Fruit fly (Drosophila melanogaster): ENCODE data around the gene Usp5.

dm6 chr3L:3178530-3179096 lies 30.5 kb upstream of the Usp5 start, which contains the start of the genes MnM and Girdin:
- TF ChIP-seq cic (GFP tag; optimal IDR thresholded peaks at IDR 0.05) = no peak
- TF ChIP-seq Crg-1 (GFP tag; optimal IDR thresholded peaks at IDR 0.05) = peak; percentile 54
- no peak for TF ChIP-seq cnc (optimal IDR thresholded peaks at IDR 0.05)
- peak; percentile 58 for TF ChIP-seq Mnt (GFP tag; optimal IDR thresholded peaks at IDR 0.05)
- peak; percentile 73 for TF ChIP-seq CG1620 (GFP tag; optimal IDR thresholded peaks at IDR 0.05)
